Worm (Caenorhabditis elegans) whole organism, dauer: Measurements from ENCODE around the gene ent-4.

ENCODE experiments used
- unc-62 ChIP-seq: sonication (generic microtip); optimal IDR thresholded peaks from 2 replicates; lab custom pipeline; 2017; ENCODE audit warnings: missing biosample characterization, missing genetic modification reagents, missing genetic modification characterization

Gene ent-4

DNA sequence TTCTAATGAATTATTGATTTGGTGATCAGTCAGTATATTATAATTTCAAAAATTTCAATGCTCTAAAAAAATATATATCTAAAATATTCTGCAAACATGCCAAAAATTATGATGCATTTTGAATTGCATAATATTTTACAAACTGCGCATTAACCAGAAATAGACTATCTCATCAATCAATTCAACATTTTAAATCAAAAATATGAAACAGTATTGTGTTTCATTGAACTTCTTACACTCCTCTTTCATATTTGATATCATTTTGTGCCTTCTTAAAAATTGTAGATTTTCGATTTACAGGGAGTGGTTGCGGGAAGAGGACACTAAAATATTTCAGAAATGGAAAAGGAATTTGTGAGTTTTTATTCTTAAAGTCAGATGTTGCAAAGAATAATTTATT, at the start of gene ent-4:
ent-4 (plus strand) TSS at position 301 of the 400 bp plus-strand sequence.
- no peak for TF ChIP-seq unc-62

DNA sequence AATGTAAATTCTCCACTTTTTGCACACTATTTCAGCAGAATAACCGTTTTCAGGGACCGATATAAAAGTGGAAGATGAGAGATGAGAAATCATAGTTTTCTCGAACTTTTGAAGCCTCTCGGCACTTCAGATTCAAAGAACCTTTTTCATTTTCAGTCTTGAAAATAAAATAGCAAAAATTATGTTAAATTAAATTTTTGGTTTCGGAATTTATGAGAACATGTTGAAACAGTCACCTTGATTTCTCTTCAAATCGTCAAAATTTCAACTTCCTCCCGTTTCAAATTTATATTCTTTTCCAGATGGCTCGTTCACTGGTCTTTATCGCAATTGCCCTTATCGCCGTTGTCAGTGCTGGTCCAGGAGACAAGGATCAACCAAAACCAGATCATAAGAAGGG, 48.1 kb upstream of the ent-4 start, which contains the start of gene srlf-26:
srlf-26 (plus strand) TSS at position 301 of the 400 bp plus-strand sequence.
- TF ChIP-seq unc-62: no peak

- TF ChIP-seq unc-62: no peak
Observed at ce11 chrIV:13679495-13679894, 47.2 kb upstream of the ent-4 start.

- TF ChIP-seq unc-62: no peak
Observed at ce11 chrIV:13682733-13683132, 44.0 kb upstream of the ent-4 start.

DNA sequence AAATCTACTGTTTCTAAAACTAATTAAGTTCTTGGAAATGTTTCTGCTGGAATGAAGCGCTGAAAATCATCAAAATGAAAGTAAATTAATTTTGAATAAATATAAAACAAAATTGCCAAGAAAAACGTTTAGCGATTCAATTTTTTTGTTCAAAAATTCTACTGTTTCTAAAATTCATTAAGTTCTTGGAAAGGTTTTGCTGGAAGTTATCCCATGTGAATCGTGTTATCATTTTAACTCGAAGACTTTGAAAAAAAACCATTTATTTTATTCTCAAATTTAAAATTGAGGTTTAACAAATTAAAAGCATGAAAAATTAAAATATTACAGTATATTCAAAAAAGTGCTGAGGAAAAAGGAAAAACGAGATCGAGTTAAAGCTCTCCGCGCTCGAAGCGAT, 41.9 kb upstream of the ent-4 start:
- TF ChIP-seq unc-62: no peak

ce11 chrIV:13686965-13687425, 39.7 kb upstream of the ent-4 start, which contains the start of gene nyn-1:
Gene nyn-1, minus strand, starts transcription at chrIV:13687015.
- no peak for TF ChIP-seq unc-62

DNA sequence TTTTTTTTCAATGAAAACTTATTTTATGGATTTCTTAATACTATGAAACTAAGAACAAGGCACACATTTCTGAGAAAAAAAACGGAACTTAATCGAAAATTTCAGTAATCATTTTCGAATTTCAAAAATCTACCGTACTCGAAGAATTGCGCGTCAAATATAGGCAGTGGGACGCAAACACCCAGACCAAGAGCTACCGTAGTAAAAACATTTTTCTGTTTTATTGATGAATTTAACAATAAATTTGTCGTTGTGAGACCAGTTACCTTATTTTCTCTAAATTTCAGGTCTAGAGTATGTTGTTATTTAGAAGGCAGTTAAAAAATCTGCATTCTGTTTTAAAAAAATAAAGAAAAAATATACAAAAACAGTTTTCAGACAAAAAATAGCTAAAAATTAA, 39.1 kb upstream of the ent-4 start:
- TF ChIP-seq unc-62: no peak

DNA sequence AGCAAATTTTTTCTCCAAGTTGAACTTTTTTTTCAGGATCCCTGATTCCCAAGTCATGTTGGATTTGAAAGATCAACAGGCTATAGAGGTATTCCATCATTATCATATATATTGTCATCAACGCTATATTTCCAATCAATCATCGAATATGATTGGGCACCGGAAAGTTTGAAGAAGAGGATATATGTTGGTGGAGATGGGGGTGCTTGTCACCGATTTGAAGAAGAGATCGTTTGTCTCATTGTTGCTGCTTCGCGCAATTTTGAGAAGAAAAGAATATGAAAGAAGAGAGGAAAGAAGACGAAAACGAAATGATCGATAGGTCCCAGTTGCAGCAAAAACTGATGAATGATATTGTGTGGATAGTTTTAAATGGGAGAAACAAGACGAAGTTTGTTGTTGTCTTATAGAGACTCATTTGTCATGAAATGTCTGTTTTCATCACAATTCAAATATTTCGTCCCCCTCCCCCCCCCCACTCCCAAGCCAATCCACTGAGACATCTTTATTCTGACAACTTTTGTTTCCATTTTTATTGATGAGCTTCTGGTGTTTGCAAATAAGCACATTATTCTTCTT, 37.3 kb upstream of the ent-4 start, which contains the start of gene T23G4.2:
T23G4.2 (minus strand) TSS at position 255 of the 579 bp plus-strand sequence.
- TF ChIP-seq unc-62: no peak

ce11 chrIV:13692522-13692921, 34.2 kb upstream of the ent-4 start:
- no peak for TF ChIP-seq unc-62

- no peak for TF ChIP-seq unc-62
Observed at ce11 chrIV:13693976-13694375, 32.8 kb upstream of the ent-4 start.

ce11 chrIV:13694600-13694999, 32.1 kb upstream of the ent-4 start:
- no peak for TF ChIP-seq unc-62

DNA sequence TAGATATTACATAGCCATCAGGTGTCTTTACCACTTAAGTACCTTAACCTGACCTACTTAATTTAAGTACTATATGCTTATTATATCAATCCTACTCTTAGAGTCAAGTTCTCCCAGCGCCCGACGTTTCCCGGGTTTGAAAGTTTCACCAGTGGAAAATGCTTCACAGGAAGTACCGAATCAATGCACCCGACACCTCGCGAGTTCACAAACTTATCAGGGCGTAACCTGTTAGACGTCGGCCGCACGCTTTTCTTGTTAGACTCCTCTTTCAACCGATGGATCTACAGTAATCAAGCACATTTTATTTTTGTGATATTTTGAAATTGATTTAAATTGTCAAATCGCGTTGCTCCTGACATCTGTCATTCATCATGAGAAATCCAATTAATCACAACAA, 31.4 kb upstream of the ent-4 start:
- TF ChIP-seq unc-62: no peak

- TF ChIP-seq unc-62: peak; percentile 27
Observed at ce11 chrIV:13695720-13696364, 30.9 kb upstream of the ent-4 start.

DNA sequence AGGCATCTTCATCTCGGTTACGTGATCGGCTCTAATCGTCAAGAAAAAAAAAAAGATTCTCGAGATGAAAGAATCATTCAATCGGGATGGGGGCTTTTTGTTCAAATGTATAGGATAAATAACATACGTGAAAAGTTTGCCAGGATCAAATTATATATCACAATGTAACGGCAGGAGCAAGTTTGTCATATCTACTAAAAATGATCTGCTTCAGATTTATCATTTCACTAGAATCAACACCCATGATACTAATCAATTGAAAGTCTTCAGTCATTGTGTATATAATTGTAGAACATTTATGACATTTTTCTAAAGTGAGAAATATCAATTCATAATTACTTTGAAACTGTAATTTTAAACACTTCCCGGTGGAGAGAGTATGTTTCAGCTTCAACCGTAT, 29.8 kb upstream of the ent-4 start:
- no peak for TF ChIP-seq unc-62

DNA sequence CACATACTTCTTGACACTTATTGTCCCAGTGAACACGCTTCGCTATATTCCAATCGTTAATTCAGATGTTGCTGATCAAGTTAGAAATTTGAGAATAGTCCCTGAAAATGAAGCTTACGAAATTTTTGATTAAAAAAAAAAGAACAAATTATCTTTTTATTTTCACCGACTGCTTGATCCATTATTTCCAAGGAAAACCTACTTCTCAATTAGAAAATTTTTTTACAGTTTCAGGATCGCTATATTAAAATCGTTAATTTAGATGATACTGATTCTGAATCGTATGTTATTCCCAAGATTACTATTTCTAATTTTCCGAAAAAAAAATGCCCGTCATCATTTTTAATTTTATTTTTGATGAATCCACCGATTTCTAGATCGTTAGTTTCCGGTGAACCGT, 28.1 kb upstream of the ent-4 start, which contains the start of gene T23G4.127:
T23G4.127 (minus strand) TSS at position 101 of the 400 bp plus-strand sequence.
- TF ChIP-seq unc-62: no peak

DNA sequence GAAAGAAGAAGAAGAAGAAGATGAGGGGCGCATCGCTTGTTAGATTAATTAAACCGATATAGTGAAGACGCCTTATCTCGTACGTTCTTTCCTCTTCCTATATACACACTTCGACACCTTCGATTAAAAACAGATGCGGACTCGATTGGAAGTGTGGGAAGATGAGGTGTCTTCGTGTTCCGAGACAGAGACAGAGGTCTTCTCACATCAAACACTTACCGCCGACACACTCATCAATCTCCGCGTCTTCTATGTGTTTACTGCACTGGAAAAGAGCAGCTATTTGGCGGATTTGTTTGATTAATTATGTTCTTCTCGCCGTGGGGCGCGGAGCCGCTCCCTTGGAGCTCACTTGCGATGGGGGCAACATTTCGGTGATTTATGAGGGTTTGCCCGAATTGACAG, 27.3 kb upstream of the ent-4 start:
- no peak for TF ChIP-seq unc-62

DNA sequence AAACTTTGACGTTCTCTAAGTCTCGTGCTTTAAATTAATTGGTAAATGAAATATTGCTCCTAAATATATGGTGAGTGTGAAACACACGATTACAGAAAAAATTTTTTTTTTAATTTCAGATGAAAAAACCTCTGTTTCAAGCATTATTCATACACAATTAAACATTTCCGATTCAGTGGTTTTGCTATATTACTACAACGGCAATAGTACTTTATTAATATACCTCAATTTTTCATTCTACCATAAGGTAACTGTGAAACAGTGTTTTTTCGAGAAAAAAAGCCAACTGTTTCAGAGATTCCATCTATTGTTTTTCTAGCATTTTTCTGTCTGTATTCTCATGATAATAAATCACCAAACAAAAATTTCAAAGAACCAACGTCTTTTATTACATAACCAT, 25.9 kb upstream of the ent-4 start:
- TF ChIP-seq unc-62: no peak

DNA sequence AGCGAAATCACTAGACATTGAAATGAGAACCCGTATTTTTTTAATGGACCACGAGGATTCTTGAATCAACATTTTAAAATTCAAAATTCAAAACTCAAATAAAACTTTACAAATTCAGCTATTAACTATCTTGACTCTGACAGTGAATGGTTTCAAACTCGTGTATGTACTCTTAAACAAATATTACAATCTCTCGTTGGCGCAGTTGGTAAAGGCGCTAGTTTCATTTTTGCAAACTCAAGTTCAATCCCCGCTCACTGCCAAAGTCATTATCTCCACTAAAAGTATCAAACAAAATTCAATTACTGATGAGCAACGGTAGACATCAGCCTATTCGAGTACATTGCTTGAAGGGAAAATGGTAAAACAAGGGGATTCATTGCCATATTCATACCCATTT, 25.3 kb upstream of the ent-4 start:
- TF ChIP-seq unc-62: no peak
